Worm (Caenorhabditis elegans) whole organism, L1 larva: ENCODE measurements around the gene R11G1.7.

Experiments
- C04F5.9 ChIP-seq: sonication (generic microtip); optimal IDR thresholded peaks from 2 replicates; lab custom pipeline; 2016; ENCODE audit warnings: missing genetic modification characterization, missing compliant biosample characterization
- C16A3.4 ChIP-seq: fragments of 150-350 bp; optimal IDR thresholded peaks from 2 replicates; lab custom pipeline; 2014; ENCODE audit warnings: missing biosample characterization, missing genetic modification characterization
- F16B12.6 ChIP-seq: fragments of 150-350 bp; optimal IDR thresholded peaks from 2 replicates; lab custom pipeline; 2014; ENCODE audit warnings: missing biosample characterization, missing genetic modification characterization
- aha-1 ChIP-seq: fragments of 150-350 bp; optimal IDR thresholded peaks from 2 replicates; lab custom pipeline; 2014; ENCODE audit warnings: missing biosample characterization, missing genetic modification characterization
- ama-1 ChIP-seq: fragments of 150-350 bp; optimal IDR thresholded peaks from 2 replicates; lab custom pipeline; 2014
- ceh-8 ChIP-seq: fragments of 200-800 bp; sonication (Bioruptor generic); optimal IDR thresholded peaks from 2 replicates; lab custom pipeline; 2018; ENCODE audit warnings: mild to moderate bottlenecking, missing genetic modification characterization, moderate library complexity, missing compliant biosample characterization
- ceh-82 ChIP-seq, 3 experiments: fragments of 150-350 bp in 1 of 3; sonication (generic microtip) in 2 of 3; optimal IDR thresholded peaks; 2 replicates each; lab custom pipeline; 2014 to 2017; ENCODE audit warnings: missing biosample characterization in 3 of 3, missing genetic modification characterization in 3 of 3
- ceh-90 ChIP-seq: sonication (generic microtip); optimal IDR thresholded peaks from 2 replicates; lab custom pipeline; 2016; ENCODE audit warnings: missing genetic modification characterization, missing compliant biosample characterization
- efl-1 ChIP-seq, 4 experiments: fragments of 150-350 bp; optimal IDR thresholded peaks in 3 of 4; peaks in 1 of 4; 1 replicate in 1 of 4; 2 replicates in 3 of 4; lab custom pipeline; 2014; ENCODE audit warnings: missing biosample characterization in 2 of 4, missing genetic modification characterization in 2 of 4, missing genetic modification reagents in 2 of 4
- efl-3 ChIP-seq: fragments of 200-800 bp; sonication (Bioruptor generic); optimal IDR thresholded peaks from 2 replicates; lab custom pipeline; 2018; ENCODE audit warnings: mild to moderate bottlenecking, missing genetic modification characterization, missing compliant biosample characterization
- egl-13 ChIP-seq: sonication (generic microtip); optimal IDR thresholded peaks from 2 replicates; lab custom pipeline; 2016; ENCODE audit warnings: missing genotype, missing genetic modification reagents, missing genetic modification characterization, missing compliant biosample characterization
- egl-27 ChIP-seq, 2 experiments: fragments of 150-350 bp in 1 of 2; sonication (generic microtip); optimal IDR thresholded peaks; 3 replicates each; lab custom pipeline; 2017 to 2018; ENCODE audit warnings: missing biosample characterization in 2 of 2, missing genetic modification characterization in 2 of 2, missing genetic modification reagents in 2 of 2
- elt-2 ChIP-seq: sonication (generic microtip); optimal IDR thresholded peaks from 2 replicates; lab custom pipeline; 2016; ENCODE audit warnings: missing genetic modification characterization, mild to moderate bottlenecking, inconsistent platforms, missing compliant biosample characterization, missing genetic modification reagents
- elt-3 ChIP-seq, 6 experiments: fragments of 150-350 bp in 1 of 6; sonication (generic microtip); optimal IDR thresholded peaks; 2 replicates each; lab custom pipeline; 2017 to 2018; ENCODE audit warnings: missing biosample characterization in 6 of 6, missing genetic modification characterization in 6 of 6, inconsistent platforms in 1 of 6
- ets-5 ChIP-seq: fragments of 200-800 bp; sonication (Bioruptor generic); IDR thresholded peaks from 2 replicates; pipeline ENCODE4 v1.3.6; 2022; ENCODE audit warnings: missing genetic modification characterization, missing compliant biosample characterization
- fos-1 ChIP-seq: fragments of 150-350 bp; optimal IDR thresholded peaks from 2 replicates; lab custom pipeline; 2014; ENCODE audit warnings: missing biosample characterization, missing genetic modification characterization
- grh-1 ChIP-seq: fragments of 200-800 bp; sonication (Bioruptor generic); IDR thresholded peaks from 2 replicates; pipeline ENCODE4 v1.3.6; 2022; ENCODE audit warnings: missing genetic modification reagents, missing genetic modification characterization, missing compliant biosample characterization
- hlh-17 ChIP-seq: fragments of 200-800 bp; sonication (Bioruptor generic); optimal IDR thresholded peaks from 2 replicates; lab custom pipeline; 2018; ENCODE audit warnings: missing genetic modification characterization, mild to moderate bottlenecking, missing compliant biosample characterization, moderate library complexity, borderline replicate concordance
- hlh-4 ChIP-seq: sonication (generic microtip); optimal IDR thresholded peaks from 2 replicates; lab custom pipeline; 2016; ENCODE audit warnings: mild to moderate bottlenecking, missing genetic modification characterization, missing compliant biosample characterization
- hpl-2 ChIP-seq: fragments of 150-350 bp; optimal IDR thresholded peaks from 2 replicates; lab custom pipeline; 2014; ENCODE audit warnings: missing biosample characterization, missing genetic modification reagents, missing genetic modification characterization
- isw-1 ChIP-seq: fragments of 200-800 bp; sonication (Bioruptor generic); IDR thresholded peaks from 2 replicates; pipeline ENCODE4 v1.3.6; 2022; ENCODE audit warnings: missing genetic modification characterization, missing compliant biosample characterization
- lin-14 ChIP-seq: fragments of 200-800 bp; sonication (Bioruptor generic); optimal IDR thresholded peaks from 2 replicates; lab custom pipeline; 2018; ENCODE audit warnings: mild to moderate bottlenecking, missing genetic modification characterization, moderate library complexity, missing compliant biosample characterization
- lin-15B ChIP-seq: fragments of 150-350 bp; sonication (generic microtip); optimal IDR thresholded peaks from 3 replicates; lab custom pipeline; 2014; ENCODE audit warnings: missing biosample characterization, missing genetic modification characterization
- lin-35 ChIP-seq, 2 experiments: fragments of 150-350 bp; optimal IDR thresholded peaks; 2 replicates each; lab custom pipeline; 2014; ENCODE audit warnings: missing biosample characterization in 2 of 2, missing genetic modification characterization in 2 of 2, missing genetic modification reagents in 2 of 2
- lsy-2 ChIP-seq, 2 experiments: fragments of 150-350 bp; optimal IDR thresholded peaks; 2 replicates each; lab custom pipeline; 2014; ENCODE audit warnings: missing biosample characterization in 2 of 2, missing genetic modification characterization in 2 of 2
- mep-1 ChIP-seq: fragments of 150-350 bp; optimal IDR thresholded peaks from 2 replicates; lab custom pipeline; 2014; ENCODE audit warnings: missing biosample characterization, missing genetic modification characterization
- nhr-11 ChIP-seq: fragments of 150-350 bp; optimal IDR thresholded peaks from 2 replicates; lab custom pipeline; 2014; ENCODE audit warnings: missing biosample characterization, missing genetic modification characterization
- nhr-19 ChIP-seq: fragments of 200-800 bp; sonication (Bioruptor generic); conservative IDR thresholded peaks from 2 replicates; pipeline ENCODE4 v1.3.6; 2022; ENCODE audit warnings: missing genetic modification characterization, missing compliant biosample characterization
- nhr-237 ChIP-seq: fragments of 150-350 bp; optimal IDR thresholded peaks from 2 replicates; lab custom pipeline; 2014; ENCODE audit warnings: missing biosample characterization, missing genetic modification characterization
- nhr-28 ChIP-seq: fragments of 150-350 bp; optimal IDR thresholded peaks from 2 replicates; lab custom pipeline; 2014; ENCODE audit warnings: missing biosample characterization, missing genetic modification characterization
- nhr-71 ChIP-seq: sonication (generic microtip); optimal IDR thresholded peaks from 2 replicates; lab custom pipeline; 2016; ENCODE audit warnings: mild to moderate bottlenecking, missing genetic modification characterization, moderate library complexity, missing compliant biosample characterization
- nhr-76 ChIP-seq: sonication (generic microtip); optimal IDR thresholded peaks from 2 replicates; lab custom pipeline; 2017; ENCODE audit warnings: missing biosample characterization, missing genetic modification characterization
- nhr-77 ChIP-seq: fragments of 150-350 bp; optimal IDR thresholded peaks from 2 replicates; lab custom pipeline; 2014; ENCODE audit warnings: missing biosample characterization, missing genetic modification characterization
- nhr-84 ChIP-seq: sonication (generic microtip); optimal IDR thresholded peaks from 2 replicates; lab custom pipeline; 2017; ENCODE audit warnings: missing biosample characterization, missing genetic modification characterization
- nhr-90 ChIP-seq: sonication (generic microtip); optimal IDR thresholded peaks from 2 replicates; lab custom pipeline; 2016; ENCODE audit warnings: mild to moderate bottlenecking, missing genetic modification characterization, missing compliant biosample characterization; ENCODE audit not compliant: poor library complexity
- pag-3 ChIP-seq: sonication (generic microtip); optimal IDR thresholded peaks from 2 replicates; lab custom pipeline; 2017; ENCODE audit warnings: missing genetic modification characterization, mild to moderate bottlenecking, missing compliant biosample characterization, antibody characterized with exemption, borderline replicate concordance; ENCODE audit not compliant: insufficient read depth
- pax-3 ChIP-seq: fragments of 200-800 bp; sonication (Bioruptor generic); optimal IDR thresholded peaks from 2 replicates; lab custom pipeline; 2018; ENCODE audit warnings: mild to moderate bottlenecking, missing genetic modification characterization, moderate library complexity, missing compliant biosample characterization
- pqm-1 ChIP-seq: sonication (generic microtip); optimal IDR thresholded peaks from 3 replicates; lab custom pipeline; 2017; ENCODE audit warnings: missing biosample characterization, missing genetic modification characterization
- rnt-1 ChIP-seq: sonication (generic microtip); optimal IDR thresholded peaks from 2 replicates; lab custom pipeline; 2016; ENCODE audit warnings: mild to moderate bottlenecking, missing genetic modification characterization, moderate library complexity, missing compliant biosample characterization
- skn-1 ChIP-seq: fragments of 150-350 bp; optimal IDR thresholded peaks from 2 replicates; lab custom pipeline; 2014; ENCODE audit warnings: missing biosample characterization, missing genetic modification characterization
- snpc-4 ChIP-seq: fragments of 150-350 bp; optimal IDR thresholded peaks from 2 replicates; lab custom pipeline; 2014; ENCODE audit warnings: missing biosample characterization, missing genetic modification characterization
- sptf-1 ChIP-seq: fragments of 150-350 bp; optimal IDR thresholded peaks from 2 replicates; lab custom pipeline; 2014; ENCODE audit warnings: missing biosample characterization, missing genetic modification characterization
- tbx-2 ChIP-seq: sonication (generic microtip); optimal IDR thresholded peaks from 2 replicates; lab custom pipeline; 2016; ENCODE audit warnings: missing genetic modification characterization, missing compliant biosample characterization
- tlp-1 ChIP-seq: fragments of 150-350 bp; optimal IDR thresholded peaks from 2 replicates; lab custom pipeline; 2014; ENCODE audit warnings: missing biosample characterization, missing genetic modification characterization
- unc-62 ChIP-seq: fragments of 150-350 bp; optimal IDR thresholded peaks from 2 replicates; lab custom pipeline; 2014; ENCODE audit warnings: missing biosample characterization, missing genetic modification reagents, missing genetic modification characterization
- unc-86 ChIP-seq: sonication (generic microtip); optimal IDR thresholded peaks from 2 replicates; lab custom pipeline; 2016; ENCODE audit warnings: missing genetic modification characterization, missing compliant biosample characterization
- unc-98 ChIP-seq: fragments of 200-800 bp; sonication (Bioruptor generic); IDR thresholded peaks from 2 replicates; pipeline ENCODE4 v1.3.6; 2022; ENCODE audit warnings: missing genetic modification characterization, missing compliant biosample characterization
- vab-15 ChIP-seq: sonication (generic microtip); optimal IDR thresholded peaks from 2 replicates; lab custom pipeline; 2017; ENCODE audit warnings: missing genotype, mild to moderate bottlenecking, missing genetic modification characterization, missing compliant biosample characterization
- xbp-1 ChIP-seq: sonication (generic microtip); optimal IDR thresholded peaks from 2 replicates; lab custom pipeline; 2016; ENCODE audit warnings: missing genetic modification characterization, missing compliant biosample characterization
- zip-4 ChIP-seq: fragments of 200-800 bp; sonication (Bioruptor generic); optimal IDR thresholded peaks from 2 replicates; lab custom pipeline; 2018; ENCODE audit warnings: mild to moderate bottlenecking, missing genetic modification characterization, moderate library complexity, missing compliant biosample characterization
- ztf-4 ChIP-seq: fragments of 150-350 bp; optimal IDR thresholded peaks from 2 replicates; lab custom pipeline; 2014; ENCODE audit warnings: missing biosample characterization, missing genetic modification characterization

R11G1.7 gene

DNA sequence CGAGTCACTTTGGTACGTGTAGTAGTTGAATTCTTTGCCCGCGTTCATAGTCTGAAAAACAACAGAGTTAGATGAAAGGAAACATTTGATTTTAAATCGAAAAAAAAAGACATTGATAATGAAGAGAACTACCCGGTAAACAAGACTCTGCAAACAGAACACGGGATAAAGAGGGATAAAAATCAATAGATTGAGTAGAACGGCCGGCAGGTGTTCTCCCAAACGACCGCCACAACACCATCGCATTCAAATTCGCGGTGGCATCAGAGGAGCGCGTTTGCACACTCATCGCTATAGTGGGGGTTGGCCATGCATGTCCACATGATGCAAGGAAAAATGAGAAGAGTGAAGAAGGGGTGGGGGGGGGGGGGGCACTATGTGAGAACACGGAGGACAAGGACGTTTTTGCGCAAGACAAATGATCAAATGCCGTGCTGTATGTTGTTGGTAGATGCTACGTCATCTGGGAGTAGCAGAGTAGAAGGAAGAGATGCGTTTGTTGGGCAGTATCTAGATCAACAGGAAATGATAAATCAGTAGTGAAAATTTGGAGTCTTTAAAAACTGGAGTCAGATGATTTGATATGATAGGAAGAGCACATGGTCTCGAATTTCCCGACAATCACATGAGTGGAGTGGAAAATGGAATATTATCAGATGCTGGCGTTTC is 22.6 kb downstream of the R11G1.7 start, which contains the start of gene tag-52 (continued):
- TF ChIP-seq ceh-8 (no peak), C16A3.4 (peak; percentile 16), isw-1 (no peak), lin-35 (GFP tag; optimal IDR thresholded peaks at IDR 0.05; lab: Kevin White, UChicago) (peak; percentile 39 to 66), unc-98 (GFP tag; lab: Robert Waterston, UW) (no peak), nhr-11 (tag; lab: Kevin White, UChicago) (no peak), nhr-90 (tag; lab: Kevin White, UChicago) (peak; percentile 39), nhr-76 (tag; lab: Kevin White, UChicago) (no peak), fos-1 (tag; lab: Kevin White, UChicago) (no peak), elt-2 (tag; lab: Kevin White, UChicago) (peak; percentile 86), tlp-1 (no peak), hpl-2 (GFP tag; lab: Kevin White, UChicago) (no peak), pqm-1 (tag; lab: Kevin White, UChicago) (no peak), lin-14 (peak; percentile 90), hlh-4 (tag; lab: Kevin White, UChicago) (no peak), hlh-17 (no peak), lin-15B (tag; lab: Kevin White, UChicago) (no peak), ama-1 (lab: Kevin White, UChicago) (no peak), elt-3 (tag; optimal IDR thresholded peaks at IDR 0.05; lab: Kevin White, UChicago) (peak in 2 of 6 experiments; percentile 35 to 39), nhr-77 (tag; lab: Kevin White, UChicago) (no peak), egl-13 (no peak), snpc-4 (tag; lab: Kevin White, UChicago) (no peak), mep-1 (peak; percentile 53), xbp-1 (no peak), unc-62 (no peak), skn-1 (no peak), ceh-82 (tag; optimal IDR thresholded peaks at IDR 0.05; lab: Kevin White, UChicago) (no peak), zip-4 (GFP tag; lab: Kevin White, UChicago) (no peak), aha-1 (no peak), egl-27 (tag; optimal IDR thresholded peaks at IDR 0.05; lab: Kevin White, UChicago) (no peak), tbx-2 (tag; lab: Kevin White, UChicago) (peak; percentile 33), efl-3 (GFP tag; lab: Kevin White, UChicago) (peak; percentile 7), sptf-1 (no peak), C04F5.9 (tag; lab: Kevin White, UChicago) (no peak), nhr-237 (no peak), nhr-84 (tag; lab: Kevin White, UChicago) (no peak), pax-3 (tag; lab: Kevin White, UChicago) (no peak), nhr-19 (GFP tag; lab: Robert Waterston, UW) (peak; percentile 40), vab-15 (tag; lab: Kevin White, UChicago) (no peak), unc-86 (tag; lab: Kevin White, UChicago) (no peak)

DNA sequence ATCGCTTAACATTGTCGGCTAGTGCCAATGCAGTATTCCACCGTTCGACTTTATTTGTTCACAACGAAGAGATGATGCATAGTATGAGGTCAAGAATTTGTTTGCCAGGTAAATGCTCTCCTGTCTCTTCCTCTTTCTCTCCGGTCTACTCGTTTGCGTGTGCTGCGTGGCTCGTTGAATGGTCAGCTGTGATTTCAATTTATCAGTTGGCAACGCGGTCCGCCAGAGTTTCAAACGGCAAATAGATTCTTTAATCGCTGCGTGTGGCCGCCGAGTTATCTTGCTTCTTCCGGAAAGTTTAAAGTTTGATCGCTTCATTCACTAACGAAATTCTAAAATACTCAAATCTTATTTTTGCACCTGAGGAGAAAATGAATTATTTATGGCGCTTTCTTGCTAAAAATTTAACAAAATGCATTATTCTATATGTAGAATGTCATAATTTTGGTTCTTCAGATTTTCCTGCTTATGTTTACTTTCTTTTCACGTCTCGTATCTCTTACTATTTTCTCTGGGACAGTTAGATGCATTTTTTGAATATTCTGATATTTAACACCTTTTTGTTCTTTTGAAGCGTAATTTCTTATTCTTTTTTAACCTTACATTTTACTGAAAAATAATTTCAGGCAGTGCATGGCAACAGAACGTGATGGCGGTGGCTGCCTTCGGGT is 24.6 kb downstream of the R11G1.7 start, which contains the start of gene tsp-17:
tsp-17 (plus strand) TSS at position 621 of the 671 bp plus-strand sequence.
- TF ChIP-seq ztf-4 (tag; lab: Kevin White, UChicago) (no peak), ceh-82 (tag; optimal IDR thresholded peaks at IDR 0.05; lab: Kevin White, UChicago) (no peak), nhr-71 (tag; lab: Kevin White, UChicago) (peak; percentile 35), elt-3 (tag; optimal IDR thresholded peaks at IDR 0.05; lab: Kevin White, UChicago) (no peak), lin-14 (peak; percentile 37), pag-3 (peak; percentile 80), ets-5 (GFP tag; lab: Robert Waterston, UW) (no peak), egl-27 (tag; optimal IDR thresholded peaks at IDR 0.05; lab: Kevin White, UChicago) (no peak), nhr-28 (tag; lab: Kevin White, UChicago) (no peak), nhr-84 (tag; lab: Kevin White, UChicago) (no peak), lsy-2 (tag; optimal IDR thresholded peaks at IDR 0.05; lab: Kevin White, UChicago) (no peak), elt-2 (tag; lab: Kevin White, UChicago) (peak; percentile 7), pqm-1 (tag; lab: Kevin White, UChicago) (no peak), rnt-1 (tag; lab: Kevin White, UChicago) (peak; percentile 58), F16B12.6 (tag; lab: Kevin White, UChicago) (no peak), efl-1 (optimal IDR thresholded peaks at IDR 0.05; lab: Kevin White, UChicago) (no peak), efl-1 (GFP tag; optimal IDR thresholded peaks at IDR 0.05 in 1 of 2; lab: Kevin White, UChicago) (no peak), grh-1 (GFP tag; lab: Robert Waterston, UW) (no peak), efl-3 (GFP tag; lab: Kevin White, UChicago) (no peak), ceh-90 (no peak), nhr-19 (GFP tag; lab: Robert Waterston, UW) (no peak)
